Fruit fly (Drosophila melanogaster): Measurements from ENCODE around the gene Brf.

The Brf gene

dm6 chr3R:17386168-17386819 is 4.8 kb downstream of the Brf start (continued):
- TF ChIP-seq lov (optimal IDR thresholded peaks at IDR 0.05), result no peak
- TF ChIP-seq lov (GFP tag; IDR thresholded peaks at IDR 0.05), result no peak
- TF ChIP-seq pb (GFP tag; optimal IDR thresholded peaks at IDR 0.05), result no peak
- peak; percentile 55 for TF ChIP-seq dati (GFP tag; IDR thresholded peaks at IDR 0.05)
- peak; percentile 38 for TF ChIP-seq CG9609 (GFP tag; optimal IDR thresholded peaks at IDR 0.05)
- TF ChIP-seq slp2 (GFP tag; optimal IDR thresholded peaks at IDR 0.05), result peak; percentile 12
- TF ChIP-seq Bteb2 (GFP tag; optimal IDR thresholded peaks at IDR 0.05), result no peak
- peak; percentile 73 for TF ChIP-seq CG7839 (tag; optimal IDR thresholded peaks at IDR 0.05)
- TF ChIP-seq fd3F (GFP tag; optimal IDR thresholded peaks at IDR 0.05), result peak; percentile 11
- peak; percentile 67 for TF ChIP-seq ap (GFP tag; IDR thresholded peaks at IDR 0.05)
- peak; percentile 70 for TF ChIP-seq gt (GFP tag; IDR thresholded peaks at IDR 0.05)
- TF ChIP-seq CG4707 (GFP tag; optimal IDR thresholded peaks at IDR 0.05), result peak; percentile 55
- TF ChIP-seq CG6254 (GFP tag; optimal IDR thresholded peaks at IDR 0.05), result peak; percentile 48
- no peak for TF ChIP-seq rib (GFP tag; IDR thresholded peaks at IDR 0.05)
- no peak for TF ChIP-seq CG14860 (GFP tag; IDR thresholded peaks at IDR 0.05; ENCODE audit: partially characterized antibody)
- TF ChIP-seq h (optimal IDR thresholded peaks at IDR 0.05), result no peak
- TF ChIP-seq CG1529 (GFP tag; optimal IDR thresholded peaks at IDR 0.05), result peak; percentile 65
- peak; percentile 30 for TF ChIP-seq Hmr (GFP tag; optimal IDR thresholded peaks at IDR 0.05)
- TF ChIP-seq lmd (GFP tag; IDR thresholded peaks at IDR 0.05), result peak; percentile 69
- TF ChIP-seq run (tag; optimal IDR thresholded peaks at IDR 0.05), result peak; percentile 55
- peak; percentile 75 for TF ChIP-seq CG13424 (tag; optimal IDR thresholded peaks at IDR 0.05)
- TF ChIP-seq CG14441 (GFP tag; IDR thresholded peaks at IDR 0.05), result peak; percentile 56
- peak; percentile 25 for TF ChIP-seq CG11723 (GFP tag; optimal IDR thresholded peaks at IDR 0.05)
- peak; percentile 69 for TF ChIP-seq CG32772 (GFP tag; IDR thresholded peaks at IDR 0.05)
- TF ChIP-seq her (GFP tag; optimal IDR thresholded peaks at IDR 0.05), result no peak
- TF ChIP-seq az2 (GFP tag; optimal IDR thresholded peaks at IDR 0.05), result peak; percentile 67
- no peak for TF ChIP-seq ab (GFP tag; optimal IDR thresholded peaks at IDR 0.05)
- peak; percentile 75 for TF ChIP-seq lab (GFP tag; optimal IDR thresholded peaks at IDR 0.05)
- TF ChIP-seq CG11085 (GFP tag; IDR thresholded peaks at IDR 0.05), result peak; percentile 9; the same call in 1 of the 2 replicates
- no peak for TF ChIP-seq sna (GFP tag; IDR thresholded peaks at IDR 0.05; ENCODE audit: partially characterized antibody)
- peak; percentile 21 for TF ChIP-seq HLH54F (GFP tag; optimal IDR thresholded peaks at IDR 0.05)
- peak; percentile 77 for TF ChIP-seq Ptx1 (GFP tag; IDR thresholded peaks at IDR 0.05)
- TF ChIP-seq Vsx1 (GFP tag; optimal IDR thresholded peaks at IDR 0.05), result peak; percentile 42
- 0 out of 3 replicates have a peak, but pooled peaks have one; percentile 18 for TF ChIP-seq sr (GFP tag; IDR thresholded peaks at IDR 0.05)
- TF ChIP-seq bigmax (GFP tag; optimal IDR thresholded peaks at IDR 0.05), result no peak
- peak; percentile 61; the same call in 1 of the 3 replicates for TF ChIP-seq CG11695 (GFP tag; IDR thresholded peaks at IDR 0.05)
- TF ChIP-seq CG6813 (GFP tag; optimal IDR thresholded peaks at IDR 0.05), result peak; percentile 56
- TF ChIP-seq Dad (GFP tag; optimal IDR thresholded peaks at IDR 0.05), result peak; percentile 17
- TF ChIP-seq CG13287 (GFP tag; IDR thresholded peaks at IDR 0.05; ENCODE audit: partially characterized antibody), result no peak
- peak; percentile 58 for TF ChIP-seq CG7556 (GFP tag; optimal IDR thresholded peaks at IDR 0.05)
- TF ChIP-seq CkIIα-i1 (GFP tag; IDR thresholded peaks at IDR 0.05), result no peak
- TF ChIP-seq CG10979 (tag; optimal IDR thresholded peaks at IDR 0.05), result peak; percentile 80
- TF ChIP-seq ham (GFP tag; IDR thresholded peaks at IDR 0.05), result no peak
- peak; percentile 3 for TF ChIP-seq CG13775 (GFP tag; optimal IDR thresholded peaks at IDR 0.05)
- TF ChIP-seq sim (GFP tag; IDR thresholded peaks at IDR 0.05), result peak; percentile 62
- TF ChIP-seq CG2202 (tag; optimal IDR thresholded peaks at IDR 0.05), result peak; percentile 20
- TF ChIP-seq CG13894 (tag; optimal IDR thresholded peaks at IDR 0.05), result no peak
- peak; percentile 64 for TF ChIP-seq CG5245 (GFP tag; optimal IDR thresholded peaks at IDR 0.05)
- no peak for TF ChIP-seq Opbp (GFP tag; IDR thresholded peaks at IDR 0.05; ENCODE audit: partially characterized antibody)
- no peak for TF ChIP-seq Doc2 (GFP tag; IDR thresholded peaks at IDR 0.05)
- TF ChIP-seq Mes4 (GFP tag; optimal IDR thresholded peaks at IDR 0.05), result no peak
